Worm (Caenorhabditis elegans): Measurements from ENCODE around the gene C50B6.3.

The C50B6.3 gene

DNA sequence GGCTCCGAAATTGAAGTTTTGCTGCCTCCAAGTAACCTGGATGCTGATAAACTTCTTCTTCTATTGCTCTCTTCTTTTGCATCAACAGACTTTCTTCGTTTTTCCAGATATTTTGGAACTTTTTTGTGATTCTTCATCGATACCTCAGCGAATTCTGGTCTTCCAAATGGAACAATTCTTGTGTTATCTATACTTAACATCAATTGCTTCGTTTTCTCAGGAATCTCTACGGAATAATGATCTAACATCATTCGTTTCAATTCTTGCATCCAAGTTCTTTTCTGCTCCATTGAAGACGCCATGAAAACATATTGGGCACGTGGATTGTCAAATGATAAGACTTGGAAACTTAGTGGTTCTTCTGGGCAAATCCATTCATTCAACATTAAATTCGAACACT lies 37.4 kb upstream of the C50B6.3 start, which contains the start of gene F32F2.4:
F32F2.4 (plus strand) TSS at position 301 of the 400 bp plus-strand sequence.
- TF ChIP-seq attf-3 (GFP tag; conservative IDR thresholded peaks at IDR 0.05) (no peak), lin-35 (GFP tag; optimal IDR thresholded peaks at IDR 0.05) (no peak), rpc-1 (optimal IDR thresholded peaks at IDR 0.05) (no peak), rpc-1 (tag; optimal IDR thresholded peaks at IDR 0.05) (no peak), lir-1 (GFP tag; conservative IDR thresholded peaks at IDR 0.05) (no peak), ccch-3 (GFP tag; optimal IDR thresholded peaks at IDR 0.05) (no peak), attf-6 (GFP tag; IDR thresholded peaks at IDR 0.05) (no peak), cebp-2 (GFP tag; IDR thresholded peaks at IDR 0.05) (no peak), F22D6.2 (tag; optimal IDR thresholded peaks at IDR 0.05) (no peak), lsl-1 (GFP tag; optimal IDR thresholded peaks at IDR 0.05) (no peak), Y56A3A.18 (GFP tag; IDR thresholded peaks at IDR 0.05) (no peak)

DNA sequence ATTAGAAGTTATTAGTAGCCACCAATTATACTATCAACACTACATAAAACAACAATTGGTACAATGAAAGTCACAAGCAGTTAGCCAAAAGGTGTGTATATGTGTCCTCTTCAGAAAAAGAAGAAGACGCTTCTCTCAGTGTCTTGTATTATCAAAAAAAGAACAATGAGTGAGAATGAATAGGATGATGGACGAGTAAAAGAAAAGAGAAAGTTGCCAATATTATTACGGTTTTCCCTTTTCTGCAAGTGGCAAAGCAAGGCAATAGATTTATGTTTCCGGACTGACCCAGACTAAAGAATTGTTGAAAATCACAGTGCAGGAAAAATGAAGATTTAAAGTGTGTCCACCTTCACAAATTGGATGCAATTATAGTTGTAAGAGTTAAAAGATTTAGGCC lies 33.0 kb upstream of the C50B6.3 start:
- no peak for TF ChIP-seq ets-4 (GFP tag; optimal IDR thresholded peaks at IDR 0.05)
- TF ChIP-seq repo-1 (tag; optimal IDR thresholded peaks at IDR 0.05) = no peak
- TF ChIP-seq F39B2.1 (GFP tag; IDR thresholded peaks at IDR 0.05) = no peak
- no peak for TF ChIP-seq snpc-4 (GFP tag; optimal IDR thresholded peaks at IDR 0.05)
- TF ChIP-seq snpc-4 (tag; optimal IDR thresholded peaks at IDR 0.05) = no peak
- TF ChIP-seq snpc-1.1 (tag; optimal IDR thresholded peaks at IDR 0.05; ENCODE audit: insufficient read depth) = no peak
- no peak for TF ChIP-seq lag-1 (GFP tag; IDR thresholded peaks at IDR 0.05)
- no peak for TF ChIP-seq ztf-28 (GFP tag; IDR thresholded peaks at IDR 0.05)
- no peak for TF ChIP-seq nfya-2 (GFP tag; IDR thresholded peaks at IDR 0.05)
- no peak for TF ChIP-seq egl-18 (GFP tag; IDR thresholded peaks at IDR 0.05)
- TF ChIP-seq Y56A3A.18 (GFP tag; IDR thresholded peaks at IDR 0.05) = no peak
- no peak for TF ChIP-seq let-526 (GFP tag; IDR thresholded peaks at IDR 0.05)
- TF ChIP-seq pbrm-1 (GFP tag; IDR thresholded peaks at IDR 0.05) = no peak
- TF ChIP-seq unc-62 (GFP tag; optimal IDR thresholded peaks at IDR 0.05) = no peak

DNA sequence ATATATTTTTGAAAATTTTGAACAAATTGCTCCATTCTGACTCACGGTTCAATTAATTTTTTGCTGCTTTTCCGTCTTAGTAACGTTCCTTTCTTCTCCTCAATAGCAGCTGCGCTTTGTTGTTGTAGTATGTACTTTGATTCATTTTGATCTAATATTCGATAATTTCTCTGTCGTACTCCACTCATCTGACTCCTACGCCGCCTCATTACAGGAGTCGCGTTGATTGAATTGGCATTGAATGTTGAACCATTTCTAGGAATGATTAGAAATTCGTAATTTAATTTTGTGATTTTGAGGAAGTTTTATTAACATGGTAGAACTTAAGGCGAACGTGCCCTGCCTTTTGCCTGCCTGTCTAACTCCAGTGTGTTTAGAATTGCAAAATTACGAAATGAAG lies 30.4 kb upstream of the C50B6.3 start:
- no peak for TF ChIP-seq rpc-1 (optimal IDR thresholded peaks at IDR 0.05)
- TF ChIP-seq rpc-1 (tag; optimal IDR thresholded peaks at IDR 0.05) = no peak
- no peak for TF ChIP-seq lsl-1 (GFP tag; optimal IDR thresholded peaks at IDR 0.05)
- TF ChIP-seq nhr-120 (GFP tag; IDR thresholded peaks at IDR 0.05) = no peak
- no peak for TF ChIP-seq lin-54 (GFP tag; optimal IDR thresholded peaks at IDR 0.05)
- no peak for TF ChIP-seq hlh-12 (tag; optimal IDR thresholded peaks at IDR 0.05)
- TF ChIP-seq ztf-28 (GFP tag; IDR thresholded peaks at IDR 0.05) = no peak
- TF ChIP-seq cebp-2 (GFP tag; IDR thresholded peaks at IDR 0.05) = no peak
- no peak for TF ChIP-seq ceh-40 (GFP tag; IDR thresholded peaks at IDR 0.05)
- TF ChIP-seq nhr-179 (tag; optimal IDR thresholded peaks at IDR 0.05) = no peak
- TF ChIP-seq tbx-9 (tag; optimal IDR thresholded peaks at IDR 0.05; ENCODE audit: borderline replicate concordance) = no peak
- TF ChIP-seq F23B12.7 (tag; optimal IDR thresholded peaks at IDR 0.05; ENCODE audit: insufficient read depth) = no peak
- TF ChIP-seq somi-1 (GFP tag; optimal IDR thresholded peaks at IDR 0.05) = no peak
- TF ChIP-seq mxl-1 (tag; optimal IDR thresholded peaks at IDR 0.05) = no peak
- TF ChIP-seq chd-7 (tag; optimal IDR thresholded peaks at IDR 0.05) = no peak
- TF ChIP-seq die-1 (tag; optimal IDR thresholded peaks at IDR 0.05) = no peak
- no peak for TF ChIP-seq egl-44 (GFP tag; IDR thresholded peaks at IDR 0.05)

DNA sequence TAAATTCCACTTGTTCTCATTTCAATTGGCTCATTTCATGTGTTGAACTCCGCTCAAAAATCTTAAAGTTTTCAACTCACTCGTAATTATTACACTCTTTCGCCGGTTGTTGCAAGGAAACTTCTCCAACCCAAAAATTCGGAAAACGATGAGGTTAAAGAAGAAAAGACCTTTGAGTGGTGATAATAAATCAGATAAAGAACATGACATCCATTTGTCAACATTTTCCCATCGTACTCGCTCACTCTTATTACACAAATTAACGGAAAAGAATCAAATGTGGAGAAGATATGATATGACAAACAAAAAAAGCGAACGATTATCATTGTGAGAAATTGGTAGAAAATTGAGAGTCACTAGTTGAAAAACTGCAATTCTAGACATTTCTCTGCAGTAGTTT lies 28.1 kb upstream of the C50B6.3 start:
- TF ChIP-seq let-607 (tag; optimal IDR thresholded peaks at IDR 0.05) (no peak), ccch-3 (GFP tag; optimal IDR thresholded peaks at IDR 0.05) (no peak), B0336.3 (GFP tag; IDR thresholded peaks at IDR 0.05) (no peak), snpc-1.1 (tag; optimal IDR thresholded peaks at IDR 0.05; ENCODE audit: insufficient read depth) (no peak), Y53F4B.3 (GFP tag; IDR thresholded peaks at IDR 0.05) (no peak), nhr-27 (tag; optimal IDR thresholded peaks at IDR 0.05) (no peak), T07F8.4 (tag; optimal IDR thresholded peaks at IDR 0.05) (no peak), snpc-1.3 (tag; optimal IDR thresholded peaks at IDR 0.05; ENCODE audit: insufficient read depth) (no peak), repo-1 (tag; optimal IDR thresholded peaks at IDR 0.05) (no peak), tbx-9 (tag; optimal IDR thresholded peaks at IDR 0.05; ENCODE audit: borderline replicate concordance) (no peak), dpff-1 (tag; optimal IDR thresholded peaks at IDR 0.05) (no peak), aptf-2 (GFP tag; conservative IDR thresholded peaks at IDR 0.05) (no peak), ztf-25 (GFP tag; IDR thresholded peaks at IDR 0.05) (no peak), F22D6.2 (tag; optimal IDR thresholded peaks at IDR 0.05) (no peak), snpc-4 (GFP tag; optimal IDR thresholded peaks at IDR 0.05) (no peak), snpc-4 (tag; optimal IDR thresholded peaks at IDR 0.05) (no peak)
